Worm (Caenorhabditis elegans): ENCODE measurements around the gene ptl-1.

- no peak for TF ChIP-seq unc-86 (tag; optimal IDR thresholded peaks at IDR 0.05)
- no peak for TF ChIP-seq efl-3 (GFP tag; optimal IDR thresholded peaks at IDR 0.05)
- TF ChIP-seq ztf-11 (tag; optimal IDR thresholded peaks at IDR 0.05) = no peak
- TF ChIP-seq rnt-1 (tag; optimal IDR thresholded peaks at IDR 0.05) = no peak
- no peak for TF ChIP-seq alr-1 (tag; optimal IDR thresholded peaks at IDR 0.05; ENCODE audit: borderline replicate concordance)
- no peak for TF ChIP-seq lsy-2 (tag; optimal IDR thresholded peaks at IDR 0.05)
- TF ChIP-seq ces-1 (GFP tag; optimal IDR thresholded peaks at IDR 0.05) = no peak
- TF ChIP-seq snpc-4 (tag; optimal IDR thresholded peaks at IDR 0.05) = no peak
- no peak for TF ChIP-seq fos-1 (tag; optimal IDR thresholded peaks at IDR 0.05)
- no peak for TF ChIP-seq aha-1 (tag; optimal IDR thresholded peaks at IDR 0.05)
These were observed 25.6 kb downstream of the ptl-1 start for ce11 chrIII:790591-790990.

All from whole organism, L1 larva.